Worm (Caenorhabditis elegans) whole organism, late embryonic: ENCODE measurements around the gene C49F8.14.
A peak's percentile ranks its signal among the peaks of the same experiment; 100 is the strongest.

Experiments used
- K02D7.2 ChIP-seq: sonication (generic microtip); optimal IDR thresholded peaks from 2 replicates; lab custom pipeline; 2017; ENCODE audit warnings: mild to moderate bottlenecking, missing genetic modification characterization, missing compliant biosample characterization
- T23F11.4 ChIP-seq: fragments of 200-800 bp; sonication (Bioruptor generic); optimal IDR thresholded peaks from 2 replicates; lab custom pipeline; 2018; ENCODE audit warnings: mild to moderate bottlenecking, missing genetic modification characterization, missing compliant biosample characterization
- Y22D7AL.16 ChIP-seq: sonication (generic microtip); optimal IDR thresholded peaks from 2 replicates; lab custom pipeline; 2016; ENCODE audit warnings: missing genetic modification characterization, missing compliant biosample characterization
- ahr-1 ChIP-seq: sonication (generic microtip); optimal IDR thresholded peaks from 2 replicates; lab custom pipeline; 2016; ENCODE audit warnings: missing genetic modification characterization, missing compliant biosample characterization
- ceh-14 ChIP-seq: sonication (generic microtip); optimal IDR thresholded peaks from 2 replicates; lab custom pipeline; 2016; ENCODE audit warnings: missing genotype, missing genetic modification characterization, missing compliant biosample characterization
- ceh-30 ChIP-seq: fragments of 150-350 bp; optimal IDR thresholded peaks from 2 replicates; lab custom pipeline; 2014; ENCODE audit warnings: missing biosample characterization, missing genetic modification characterization
- ceh-31 ChIP-seq: sonication (generic microtip); optimal IDR thresholded peaks from 2 replicates; lab custom pipeline; 2016; ENCODE audit warnings: missing genetic modification characterization, missing compliant biosample characterization
- ceh-34 ChIP-seq: sonication (generic microtip); optimal IDR thresholded peaks from 2 replicates; lab custom pipeline; 2016; ENCODE audit warnings: mild to moderate bottlenecking, missing genetic modification characterization, missing compliant biosample characterization
- che-1 ChIP-seq: sonication (generic microtip); optimal IDR thresholded peaks from 2 replicates; lab custom pipeline; 2016; ENCODE audit warnings: mild to moderate bottlenecking, missing genetic modification characterization, missing compliant biosample characterization
- dmd-4 ChIP-seq: sonication (generic microtip); optimal IDR thresholded peaks from 2 replicates; lab custom pipeline; 2016; ENCODE audit warnings: borderline replicate concordance, missing genetic modification characterization, missing compliant biosample characterization
- elt-2 ChIP-seq: sonication (generic microtip); optimal IDR thresholded peaks from 2 replicates; lab custom pipeline; 2016; ENCODE audit warnings: missing genetic modification reagents, missing genetic modification characterization, missing compliant biosample characterization
- ets-4 ChIP-seq: sonication (generic microtip); optimal IDR thresholded peaks from 2 replicates; lab custom pipeline; 2016; ENCODE audit warnings: missing genetic modification characterization, missing compliant biosample characterization
- fkh-10 ChIP-seq: fragments of 150-350 bp; optimal IDR thresholded peaks from 2 replicates; lab custom pipeline; 2014; ENCODE audit warnings: missing biosample characterization, missing genetic modification reagents, missing genetic modification characterization
- hlh-30 ChIP-seq: sonication (generic microtip); optimal IDR thresholded peaks from 2 replicates; lab custom pipeline; 2017; ENCODE audit warnings: antibody characterized with exemption, missing genetic modification characterization, missing compliant biosample characterization; ENCODE audit not compliant: insufficient read depth
- hlh-6 ChIP-seq: sonication (generic microtip); optimal IDR thresholded peaks from 2 replicates; lab custom pipeline; 2016; ENCODE audit warnings: missing genotype, missing genetic modification characterization, missing compliant biosample characterization
- hlh-8 ChIP-seq: sonication (generic microtip); optimal IDR thresholded peaks from 2 replicates; lab custom pipeline; 2016; ENCODE audit warnings: missing genotype, missing genetic modification characterization, missing compliant biosample characterization
- madf-2 ChIP-seq: sonication (generic microtip); optimal IDR thresholded peaks from 2 replicates; lab custom pipeline; 2017; ENCODE audit warnings: missing genetic modification characterization, missing compliant biosample characterization
- nfya-1 ChIP-seq: sonication (generic microtip); optimal IDR thresholded peaks from 2 replicates; lab custom pipeline; 2017; ENCODE audit warnings: missing genetic modification characterization, mild to moderate bottlenecking, missing compliant biosample characterization, antibody characterized with exemption, moderate library complexity
- nhr-11 ChIP-seq: fragments of 150-350 bp; optimal IDR thresholded peaks from 2 replicates; lab custom pipeline; 2014; ENCODE audit warnings: missing biosample characterization, missing genetic modification characterization
- nhr-232 ChIP-seq: sonication (generic microtip); optimal IDR thresholded peaks from 2 replicates; lab custom pipeline; 2016; ENCODE audit warnings: missing genetic modification characterization, missing compliant biosample characterization
- pag-3 ChIP-seq: sonication (generic microtip); optimal IDR thresholded peaks from 2 replicates; lab custom pipeline; 2016; ENCODE audit warnings: missing compliant biosample characterization, missing genetic modification characterization, borderline replicate concordance
- pat-9 ChIP-seq: fragments of 200-800 bp; sonication (Bioruptor generic); optimal IDR thresholded peaks from 2 replicates; lab custom pipeline; 2018; ENCODE audit warnings: mild to moderate bottlenecking, missing genetic modification characterization, moderate library complexity, missing compliant biosample characterization
- ref-2 ChIP-seq: sonication (generic microtip); optimal IDR thresholded peaks from 2 replicates; lab custom pipeline; 2016; ENCODE audit warnings: missing genetic modification characterization, missing compliant biosample characterization
- rnt-1 ChIP-seq: sonication (generic microtip); optimal IDR thresholded peaks from 2 replicates; lab custom pipeline; 2016; ENCODE audit warnings: missing genetic modification characterization, missing compliant biosample characterization
- sdc-2 ChIP-seq: sonication (generic microtip); optimal IDR thresholded peaks from 2 replicates; lab custom pipeline; 2016; ENCODE audit warnings: missing genotype, missing genetic modification characterization, missing compliant biosample characterization
- sox-4 ChIP-seq: sonication (generic microtip); optimal IDR thresholded peaks from 2 replicates; lab custom pipeline; 2017; ENCODE audit warnings: mild to moderate bottlenecking, missing genetic modification characterization, inconsistent platforms, missing compliant biosample characterization
- syd-9 ChIP-seq: sonication (generic microtip); optimal IDR thresholded peaks from 2 replicates; lab custom pipeline; 2016; ENCODE audit warnings: mild to moderate bottlenecking, missing genetic modification characterization, moderate library complexity, missing compliant biosample characterization
- tbx-2 ChIP-seq: sonication (generic microtip); optimal IDR thresholded peaks from 2 replicates; lab custom pipeline; 2016; ENCODE audit warnings: missing genetic modification characterization, missing compliant biosample characterization
- tbx-7 ChIP-seq: sonication (generic microtip); optimal IDR thresholded peaks from 2 replicates; lab custom pipeline; 2016; ENCODE audit warnings: missing genotype, missing genetic modification characterization, missing compliant biosample characterization
- ttx-3 ChIP-seq: sonication (generic microtip); optimal IDR thresholded peaks from 2 replicates; lab custom pipeline; 2016; ENCODE audit warnings: missing genetic modification reagents, missing genetic modification characterization, missing compliant biosample characterization
- unc-42 ChIP-seq: sonication (generic microtip); optimal IDR thresholded peaks from 2 replicates; lab custom pipeline; 2016; ENCODE audit warnings: missing genotype, missing genetic modification characterization, missing compliant biosample characterization
- unc-55 ChIP-seq: sonication (generic microtip); optimal IDR thresholded peaks from 2 replicates; lab custom pipeline; 2017; ENCODE audit warnings: missing biosample characterization, missing genetic modification reagents, missing genetic modification characterization
- ztf-16 ChIP-seq: sonication (generic microtip); optimal IDR thresholded peaks from 2 replicates; lab custom pipeline; 2017; ENCODE audit warnings: missing genetic modification characterization, missing compliant biosample characterization

Gene C49F8.14

ce11 chrX:13376851-13377250 is at the start of gene C49F8.14, which contains the start of gene gem-1:
TSS of gene C49F8.14 (minus strand) at chrX:13376949.
TSS of gene gem-1 (minus strand) at chrX:13376992.
- TF ChIP-seq tbx-7 (tag; lab: Kevin White, UChicago): no peak
- no peak for TF ChIP-seq sox-4 (tag; lab: Kevin White, UChicago)
- TF ChIP-seq pat-9: no peak
- TF ChIP-seq fkh-10 (GFP tag; lab: Kevin White, UChicago): no peak
- TF ChIP-seq ttx-3 (tag; lab: Kevin White, UChicago): no peak
- TF ChIP-seq pag-3 (tag; lab: Kevin White, UChicago): no peak
- no peak for TF ChIP-seq ceh-14 (tag; lab: Kevin White, UChicago)
- no peak for TF ChIP-seq ceh-30 (tag; lab: Kevin White, UChicago)
- no peak for TF ChIP-seq hlh-8 (tag; lab: Kevin White, UChicago)
- no peak for TF ChIP-seq nhr-232 (tag; lab: Kevin White, UChicago)
- no peak for TF ChIP-seq che-1 (tag; lab: Kevin White, UChicago)

- TF ChIP-seq T23F11.4 (GFP tag; lab: Kevin White, UChicago) (no peak), hlh-30 (tag; lab: Kevin White, UChicago) (no peak), Y22D7AL.16 (tag; lab: Kevin White, UChicago) (no peak), dmd-4 (tag; lab: Kevin White, UChicago) (no peak), unc-55 (GFP tag; lab: Kevin White, UChicago) (no peak), elt-2 (no peak)
Observed at ce11 chrX:13423340-13423739, 46.6 kb upstream of the C49F8.14 start, which contains the start of gene fkh-3. TSS of gene fkh-3 (minus strand) at chrX:13423440.

ce11 chrX:13421068-13421467 is 44.3 kb upstream of the C49F8.14 start:
- TF ChIP-seq ttx-3 (tag; lab: Kevin White, UChicago): no peak
- peak; percentile 45 for TF ChIP-seq elt-2
- TF ChIP-seq unc-42 (tag; lab: Kevin White, UChicago): no peak
- TF ChIP-seq nhr-11: no peak
- no peak for TF ChIP-seq syd-9 (tag; lab: Kevin White, UChicago)

ce11 chrX:13419884-13420339 is 43.2 kb upstream of the C49F8.14 start, which contains the start of gene C29F7.3:
TSS of gene C29F7.3 (minus strand) at chrX:13419934.
- TF ChIP-seq ceh-31 (tag; lab: Kevin White, UChicago) (peak; percentile 49), rnt-1 (tag; lab: Kevin White, UChicago) (peak; percentile 3), ceh-34 (peak; percentile 41), tbx-2 (tag; lab: Kevin White, UChicago) (peak; percentile 44), unc-55 (GFP tag; lab: Kevin White, UChicago) (peak; percentile 53), nfya-1 (peak; percentile 27), syd-9 (tag; lab: Kevin White, UChicago) (no peak), ref-2 (tag; lab: Kevin White, UChicago) (peak; percentile 35), sdc-2 (tag; lab: Kevin White, UChicago) (peak; percentile 54), hlh-30 (tag; lab: Kevin White, UChicago) (no peak), hlh-6 (tag; lab: Kevin White, UChicago) (peak; percentile 24)

- no peak for TF ChIP-seq unc-42 (tag; lab: Kevin White, UChicago)
- TF ChIP-seq ets-4 (tag; lab: Kevin White, UChicago): no peak
- no peak for TF ChIP-seq madf-2 (tag; lab: Kevin White, UChicago)
- TF ChIP-seq ztf-16: no peak
- TF ChIP-seq nhr-232 (tag; lab: Kevin White, UChicago): no peak
- TF ChIP-seq K02D7.2 (tag; lab: Kevin White, UChicago): no peak
- TF ChIP-seq ahr-1 (tag; lab: Kevin White, UChicago): no peak
- TF ChIP-seq, all 69 proteins: peak for 0
Observed at ce11 chrX:13417479-13417878, 40.7 kb upstream of the C49F8.14 start.
